Worm (Caenorhabditis elegans): ENCODE data around the gene srg-39.

Gene srg-39

DNA sequence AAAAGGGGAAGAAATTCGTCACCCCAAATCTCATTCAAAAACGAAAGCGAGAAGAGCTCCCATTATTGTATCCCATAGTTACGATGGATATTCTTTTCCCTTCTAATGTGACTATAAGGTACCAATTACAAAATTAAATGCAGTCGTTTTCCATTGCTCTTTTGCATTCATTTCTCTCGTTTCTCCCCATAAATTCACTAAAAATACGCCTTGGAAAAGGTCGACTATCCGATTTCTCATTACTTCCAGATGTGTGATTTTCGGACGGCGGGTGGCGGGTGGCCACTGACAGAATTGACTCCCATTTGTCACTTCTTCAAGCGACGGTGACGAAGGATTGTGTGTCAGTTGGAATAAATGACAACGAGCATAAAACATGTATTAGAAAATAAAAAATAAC lies 18.7 kb downstream of the srg-39 start:
- TF ChIP-seq hlh-8 (tag; optimal IDR thresholded peaks at IDR 0.05) (peak; percentile 15), tbx-2 (tag; optimal IDR thresholded peaks at IDR 0.05) (no peak)

DNA sequence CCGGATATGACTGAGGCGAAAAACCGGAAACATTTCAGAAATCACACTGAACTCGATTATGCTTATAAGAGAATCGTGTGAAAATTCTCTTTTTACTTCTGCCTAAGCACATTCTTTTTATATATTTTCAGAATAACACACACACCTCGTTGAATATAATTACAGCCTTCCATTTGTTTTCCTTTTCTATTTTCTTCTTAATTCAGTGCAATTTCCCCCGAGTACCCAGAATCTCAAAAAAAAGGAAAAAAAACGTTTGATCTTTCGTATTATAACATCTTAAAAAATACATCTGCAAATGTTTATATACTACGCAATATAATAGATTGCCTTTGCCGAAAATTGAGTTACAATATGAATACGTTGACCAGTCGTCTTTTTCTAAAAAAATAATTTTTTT lies 20.4 kb downstream of the srg-39 start:
- no peak for TF ChIP-seq ceh-18 (tag; optimal IDR thresholded peaks at IDR 0.05)
- no peak for TF ChIP-seq ztf-16 (tag; optimal IDR thresholded peaks at IDR 0.05)
- no peak for TF ChIP-seq sox-2 (GFP tag; IDR thresholded peaks at IDR 0.05)
- TF ChIP-seq madf-2 (tag; optimal IDR thresholded peaks at IDR 0.05) = no peak
- no peak for TF ChIP-seq ttx-3 (tag; optimal IDR thresholded peaks at IDR 0.05)
- no peak for TF ChIP-seq lim-6 (tag; optimal IDR thresholded peaks at IDR 0.05)
- no peak for TF ChIP-seq ama-1 (optimal IDR thresholded peaks at IDR 0.05)
- no peak for TF ChIP-seq pha-4 (tag; optimal IDR thresholded peaks at IDR 0.05)
- no peak for TF ChIP-seq hlh-15 (tag; optimal IDR thresholded peaks at IDR 0.05)
- no peak for TF ChIP-seq ceh-14 (tag; optimal IDR thresholded peaks at IDR 0.05)
- TF ChIP-seq nfya-1 (tag; optimal IDR thresholded peaks at IDR 0.05) = no peak
- TF ChIP-seq hlh-8 (tag; optimal IDR thresholded peaks at IDR 0.05) = no peak
- TF ChIP-seq ceh-31 (tag; optimal IDR thresholded peaks at IDR 0.05) = no peak
- TF ChIP-seq fkh-10 (GFP tag; optimal IDR thresholded peaks at IDR 0.05) = no peak
- TF ChIP-seq T23F11.4 (GFP tag; optimal IDR thresholded peaks at IDR 0.05) = no peak
- no peak for TF ChIP-seq che-1 (tag; optimal IDR thresholded peaks at IDR 0.05)
- no peak for TF ChIP-seq pha-2 (tag; optimal IDR thresholded peaks at IDR 0.05)

DNA sequence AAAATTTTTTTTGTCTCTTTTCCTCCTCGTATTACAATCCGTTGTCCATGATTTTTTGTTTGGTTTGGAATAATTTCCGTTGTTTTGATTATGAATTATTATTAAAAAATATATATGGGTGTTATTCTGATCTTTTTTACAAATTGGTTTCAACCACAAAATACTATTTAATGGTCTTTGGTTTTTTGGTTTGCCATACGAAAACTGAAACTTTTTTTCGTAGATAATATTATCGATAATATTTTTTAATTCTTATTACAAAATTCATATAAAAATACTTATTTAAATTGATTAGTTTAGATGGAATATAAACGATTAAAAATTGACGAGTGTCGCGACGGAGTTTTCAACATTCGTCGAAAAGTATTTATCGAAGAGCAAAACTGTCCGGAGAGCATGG lies 25.0 kb downstream of the srg-39 start, which contains the start of gene jmjd-5:
TSS of gene jmjd-5 (plus strand) at position 301 of the 400 bp plus-strand sequence.
- TF ChIP-seq ceh-22 (tag; optimal IDR thresholded peaks at IDR 0.05) (no peak), pqm-1 (tag; optimal IDR thresholded peaks at IDR 0.05) (no peak), pat-9 (tag; optimal IDR thresholded peaks at IDR 0.05) (no peak), C38D4.7 (GFP tag; optimal IDR thresholded peaks at IDR 0.05) (no peak), odd-2 (tag; optimal IDR thresholded peaks at IDR 0.05) (no peak), fkh-6 (tag; optimal IDR thresholded peaks at IDR 0.05) (no peak), Y22D7AL.16 (tag; optimal IDR thresholded peaks at IDR 0.05) (no peak), unc-3 (GFP tag; conservative IDR thresholded peaks at IDR 0.05) (no peak), unc-3 (tag; optimal IDR thresholded peaks at IDR 0.05) (no peak), gmeb-2 (tag; optimal IDR thresholded peaks at IDR 0.05) (no peak), ceh-34 (tag; optimal IDR thresholded peaks at IDR 0.05) (no peak), fax-1 (tag; optimal IDR thresholded peaks at IDR 0.05) (no peak), K09A11.1 (tag; optimal IDR thresholded peaks at IDR 0.05; ENCODE audit: insufficient read depth) (no peak), ztf-16 (tag; optimal IDR thresholded peaks at IDR 0.05) (no peak), pros-1 (tag; optimal IDR thresholded peaks at IDR 0.05) (no peak), ceh-48 (tag; optimal IDR thresholded peaks at IDR 0.05) (no peak), unc-42 (tag; optimal IDR thresholded peaks at IDR 0.05) (no peak), pha-2 (tag; optimal IDR thresholded peaks at IDR 0.05) (no peak), ceh-45 (GFP tag; IDR thresholded peaks at IDR 0.05) (no peak), eyg-1 (tag; optimal IDR thresholded peaks at IDR 0.05) (no peak), npax-4 (tag; optimal IDR thresholded peaks at IDR 0.05) (no peak)

DNA sequence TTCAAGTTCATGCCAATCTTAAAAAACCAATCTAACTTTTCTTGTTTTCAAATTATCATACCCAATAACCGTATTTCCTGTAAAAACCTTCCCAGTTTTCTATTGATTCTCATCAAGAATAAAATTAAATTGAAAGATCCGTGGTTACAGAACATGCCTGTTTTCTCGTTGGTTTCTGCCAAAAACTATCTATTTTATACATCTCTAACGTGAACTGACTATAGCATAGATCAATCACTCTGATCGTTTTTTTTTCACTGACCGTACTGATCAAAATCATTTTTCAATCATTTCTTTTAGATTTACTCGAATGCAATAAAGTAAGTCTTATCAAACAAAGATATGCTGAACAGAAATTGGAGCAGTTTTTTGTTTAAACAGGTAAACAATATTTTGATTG lies 27.3 kb downstream of the srg-39 start, which contains the start of gene C06H2.2:
TSS of gene C06H2.2 (plus strand) at position 301 of the 400 bp plus-strand sequence.
- TF ChIP-seq sox-4 (tag; optimal IDR thresholded peaks at IDR 0.05) (no peak), hlh-30 (tag; optimal IDR thresholded peaks at IDR 0.05; ENCODE audit: insufficient read depth) (no peak), ceh-14 (tag; optimal IDR thresholded peaks at IDR 0.05) (no peak), ahr-1 (tag; optimal IDR thresholded peaks at IDR 0.05) (no peak), pax-1 (tag; optimal IDR thresholded peaks at IDR 0.05) (no peak), ztf-16 (tag; optimal IDR thresholded peaks at IDR 0.05) (no peak), pha-4 (tag; optimal IDR thresholded peaks at IDR 0.05) (no peak), ama-1 (optimal IDR thresholded peaks at IDR 0.05) (no peak), hlh-8 (tag; optimal IDR thresholded peaks at IDR 0.05) (no peak), ceh-30 (tag; optimal IDR thresholded peaks at IDR 0.05) (no peak)

All from whole organism, late embryonic.